In the genomic region with DNA sequence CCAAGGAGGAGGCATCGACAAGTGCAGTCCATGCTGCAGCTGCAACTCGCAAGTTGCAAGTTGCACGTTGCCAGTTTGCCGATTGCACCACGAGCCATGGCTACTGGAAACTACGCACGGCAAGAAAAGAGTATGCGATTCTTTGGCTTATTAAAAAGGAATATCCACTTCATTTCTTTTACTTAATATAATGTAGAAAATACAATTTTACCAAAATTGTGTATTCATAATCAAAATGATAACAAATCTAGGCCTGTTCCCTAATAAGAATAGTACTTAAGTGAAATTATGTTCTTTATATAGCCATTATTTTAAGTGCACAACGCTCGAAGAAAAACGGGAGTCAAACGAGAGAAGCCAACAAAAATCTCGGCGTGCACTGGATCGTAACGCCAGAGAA, we compare ENCODE assay signal across 3 fruit fly cellular contexts.
TF ChIP-seq lines count a peak whose summit lies in the region.

No protein-coding gene starts in this region.

- TF ChIP-seq CTCF in whole organism, embryonic (GFP tag; optimal IDR thresholded peaks at IDR 0.05; lab: Kevin White, UChicago) = no peak

TF ChIP-seq in whole organism, embryonic, 481 proteins besides CTCF, POLR2A, EP300 and RAD21:
- 0 out of 2 replicates have a peak, but pooled peaks have one; percentile 8 for TF ChIP-seq CG17328 (GFP tag; IDR thresholded peaks at IDR 0.05; lab: Robert Waterston, UW)
- TF ChIP-seq BtbVII (GFP tag; optimal IDR thresholded peaks at IDR 0.05; lab: Kevin White, UChicago) = no peak

TF ChIP-seq in whole organism, prepupa, 60 proteins besides CTCF, POLR2A, EP300 and RAD21 (continues in another document):
- 0 out of 3 replicates have a peak, but pooled peaks have one; percentile 6 for TF ChIP-seq eg (GFP tag; IDR thresholded peaks at IDR 0.05; lab: Robert Waterston, UW)
- TF ChIP-seq Hr4 (GFP tag; optimal IDR thresholded peaks at IDR 0.05; lab: Kevin White, UChicago) = peak; percentile 19
- peak; percentile 22 to 29 for TF ChIP-seq ss (GFP tag; optimal IDR thresholded peaks at IDR 0.05; lab: Kevin White, UChicago)
- peak; percentile 33 for TF ChIP-seq Sox14 (GFP tag; optimal IDR thresholded peaks at IDR 0.05; lab: Kevin White, UChicago)
- no peak for TF ChIP-seq CG4318 (GFP tag; optimal IDR thresholded peaks at IDR 0.05; lab: Kevin White, UChicago)
- TF ChIP-seq CG31627 (GFP tag; optimal IDR thresholded peaks at IDR 0.05; lab: Kevin White, UChicago) = no peak
- TF ChIP-seq CG6163 (GFP tag; IDR thresholded peaks at IDR 0.05; lab: Robert Waterston, UW) = peak; percentile 49; the same call in 2 of the 3 replicates
- TF ChIP-seq CG8119 (GFP tag; IDR thresholded peaks at IDR 0.05; lab: Robert Waterston, UW) = peak; percentile 57
- peak; percentile 66 for TF ChIP-seq Ets96B (tag; optimal IDR thresholded peaks at IDR 0.05; lab: Kevin White, UChicago)
- no peak for TF ChIP-seq cyc (GFP tag; optimal IDR thresholded peaks at IDR 0.05; lab: Kevin White, UChicago)
- TF ChIP-seq Lpt (GFP tag; optimal IDR thresholded peaks at IDR 0.05; lab: Kevin White, UChicago) = peak; percentile 19
- TF ChIP-seq achi (GFP tag; optimal IDR thresholded peaks at IDR 0.05; lab: Kevin White, UChicago) = peak; percentile 41
- peak; percentile 60 for TF ChIP-seq CG6808 (GFP tag; optimal IDR thresholded peaks at IDR 0.05; lab: Kevin White, UChicago)
- TF ChIP-seq Eip78C (GFP tag; lab: Kevin White, UChicago) = peak; percentile 65
- TF ChIP-seq CG6854 (GFP tag; optimal IDR thresholded peaks at IDR 0.05; lab: Kevin White, UChicago) = no peak
- TF ChIP-seq Gug (GFP tag; IDR thresholded peaks at IDR 0.05; lab: Robert Waterston, UW) = no peak
- TF ChIP-seq CG32006 (GFP tag; optimal IDR thresholded peaks at IDR 0.05; lab: Kevin White, UChicago) = peak; percentile 42
- TF ChIP-seq spab (GFP tag; optimal IDR thresholded peaks at IDR 0.05; lab: Kevin White, UChicago) = peak; percentile 44
- TF ChIP-seq CG15336 (GFP tag; IDR thresholded peaks at IDR 0.05; lab: Robert Waterston, UW) = no peak
- TF ChIP-seq fkh (GFP tag; optimal IDR thresholded peaks at IDR 0.05; lab: Kevin White, UChicago) = no peak
- TF ChIP-seq CG6276 (GFP tag; optimal IDR thresholded peaks at IDR 0.05; lab: Kevin White, UChicago) = peak; percentile 11
- TF ChIP-seq CG11762 (GFP tag; optimal IDR thresholded peaks at IDR 0.05; lab: Kevin White, UChicago; ENCODE audit: insufficient read depth) = no peak
- TF ChIP-seq CG1621 (tag; optimal IDR thresholded peaks at IDR 0.05; lab: Kevin White, UChicago) = peak; percentile 9
- TF ChIP-seq salr (GFP tag; optimal IDR thresholded peaks at IDR 0.05; lab: Kevin White, UChicago) = peak in 1 of 2 experiments; percentile 9
- peak; percentile 22 for TF ChIP-seq net (GFP tag; optimal IDR thresholded peaks at IDR 0.05; lab: Kevin White, UChicago)
- TF ChIP-seq topi (GFP tag; optimal IDR thresholded peaks at IDR 0.05; lab: Kevin White, UChicago) = no peak
- peak; percentile 33 for TF ChIP-seq esn (GFP tag; optimal IDR thresholded peaks at IDR 0.05; lab: Kevin White, UChicago)
- peak; percentile 28 for TF ChIP-seq Met (GFP tag; optimal IDR thresholded peaks at IDR 0.05; lab: Kevin White, UChicago)
- no peak for TF ChIP-seq CG9139 (GFP tag; optimal IDR thresholded peaks at IDR 0.05; lab: Kevin White, UChicago)
- TF ChIP-seq Sox102F (GFP tag; optimal IDR thresholded peaks at IDR 0.05; lab: Kevin White, UChicago) = no peak
- TF ChIP-seq dsx (GFP tag; optimal IDR thresholded peaks at IDR 0.05; lab: Kevin White, UChicago; ENCODE audit: poor library complexity, severe bottlenecking) = peak; percentile 60
- peak; percentile 4 for TF ChIP-seq pdm3 (GFP tag; optimal IDR thresholded peaks at IDR 0.05; lab: Kevin White, UChicago)
- peak; percentile 36 for TF ChIP-seq CG8632 (GFP tag; optimal IDR thresholded peaks at IDR 0.05; lab: Kevin White, UChicago)
- peak; percentile 41 for TF ChIP-seq CG10669 (GFP tag; optimal IDR thresholded peaks at IDR 0.05; lab: Kevin White, UChicago)
- peak; percentile 37 for TF ChIP-seq svp (GFP tag; lab: Kevin White, UChicago)
- TF ChIP-seq CG6792 (GFP tag; optimal IDR thresholded peaks at IDR 0.05; lab: Kevin White, UChicago) = peak; percentile 40
- peak; percentile 53 for TF ChIP-seq CG3032 (tag; optimal IDR thresholded peaks at IDR 0.05; lab: Kevin White, UChicago)
- TF ChIP-seq OdsH (GFP tag; optimal IDR thresholded peaks at IDR 0.05; lab: Kevin White, UChicago) = peak; percentile 37
- TF ChIP-seq CG10631 (GFP tag; optimal IDR thresholded peaks at IDR 0.05; lab: Kevin White, UChicago) = peak; percentile 61
- TF ChIP-seq acj6 (GFP tag; optimal IDR thresholded peaks at IDR 0.05; lab: Kevin White, UChicago) = peak; percentile 24
- TF ChIP-seq CG3919 (GFP tag; optimal IDR thresholded peaks at IDR 0.05; lab: Kevin White, UChicago) = peak; percentile 47

TF ChIP-seq in whole organism, pupa, 21 proteins besides CTCF, POLR2A, EP300 and RAD21:
- peak; percentile 15; the same call in 1 of the 2 replicates for TF ChIP-seq Ets98B (GFP tag; IDR thresholded peaks at IDR 0.05; lab: Robert Waterston, UW)
- no peak for TF ChIP-seq EcR (GFP tag; optimal IDR thresholded peaks at IDR 0.05; lab: Kevin White, UChicago)
- TF ChIP-seq CG9948 (tag; optimal IDR thresholded peaks at IDR 0.05; lab: Kevin White, UChicago) = peak; percentile 53
- peak; percentile 65 for TF ChIP-seq CG8159 (tag; optimal IDR thresholded peaks at IDR 0.05; lab: Kevin White, UChicago)
- TF ChIP-seq CG32121 (GFP tag; IDR thresholded peaks at IDR 0.05; lab: Robert Waterston, UW) = no peak
- no peak for TF ChIP-seq rn (GFP tag; IDR thresholded peaks at IDR 0.05; lab: Robert Waterston, UW)
- peak; percentile 39; the same call in 1 of the 3 replicates for TF ChIP-seq CG4496 (GFP tag; IDR thresholded peaks at IDR 0.05; lab: Robert Waterston, UW)
- peak; percentile 58 for TF ChIP-seq CG8301 (tag; optimal IDR thresholded peaks at IDR 0.05; lab: Kevin White, UChicago)
- no peak for TF ChIP-seq D1 (tag; optimal IDR thresholded peaks at IDR 0.05; lab: Kevin White, UChicago)
- peak; percentile 52 for TF ChIP-seq Pif1B (GFP tag; optimal IDR thresholded peaks at IDR 0.05; lab: Kevin White, UChicago)
- peak; percentile 48 for TF ChIP-seq Pif1A (GFP tag; optimal IDR thresholded peaks at IDR 0.05; lab: Kevin White, UChicago)
- no peak for TF ChIP-seq CG13204 (GFP tag; optimal IDR thresholded peaks at IDR 0.05; lab: Kevin White, UChicago)
- TF ChIP-seq fd96Ca (GFP tag; IDR thresholded peaks at IDR 0.05; lab: Robert Waterston, UW) = no peak
- peak; percentile 58 for TF ChIP-seq CG17806 (tag; optimal IDR thresholded peaks at IDR 0.05; lab: Kevin White, UChicago)
- TF ChIP-seq CG12605 (GFP tag; IDR thresholded peaks at IDR 0.05; lab: Robert Waterston, UW) = no peak
- TF ChIP-seq CG14655 (GFP tag; optimal IDR thresholded peaks at IDR 0.05; lab: Kevin White, UChicago) = peak; percentile 54
- TF ChIP-seq CG34367 (tag; optimal IDR thresholded peaks at IDR 0.05; lab: Kevin White, UChicago) = peak; percentile 38
- no peak for TF ChIP-seq Snoo (tag; optimal IDR thresholded peaks at IDR 0.05; lab: Kevin White, UChicago)
- no peak for TF ChIP-seq CG10348 (GFP tag; IDR thresholded peaks at IDR 0.05; lab: Robert Waterston, UW)
- TF ChIP-seq gl (tag; optimal IDR thresholded peaks at IDR 0.05; lab: Kevin White, UChicago) = peak; percentile 41
- TF ChIP-seq CG15710 (tag; optimal IDR thresholded peaks at IDR 0.05; lab: Kevin White, UChicago) = peak; percentile 60
